Worm (Caenorhabditis elegans): ENCODE data around the gene F14H8.2.
"Not testable (repeated sequence)": the region's sequence is repeated elsewhere in the genome, so short reads cannot be mapped to it uniquely, and the experiment has no call there.

F14H8.2 gene

DNA sequence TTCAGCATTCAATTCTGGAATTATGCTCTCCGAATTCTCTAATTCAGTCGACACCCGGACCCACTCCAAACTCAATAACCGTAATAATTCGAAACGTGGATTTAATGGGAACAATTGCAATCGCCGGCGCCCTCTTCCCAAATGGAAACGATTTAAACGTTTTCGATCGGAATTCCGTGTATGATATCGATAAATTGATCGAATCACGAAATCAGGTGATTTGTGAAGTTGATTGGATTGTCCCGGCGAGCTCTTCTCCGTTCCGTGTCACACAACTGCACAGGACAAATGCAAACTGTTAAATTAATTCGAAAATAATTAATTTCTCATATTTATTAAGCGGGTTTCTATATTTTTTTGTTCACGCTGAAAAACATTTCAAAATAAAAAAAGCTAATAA, 35.7 kb upstream of the F14H8.2 start, which contains the start of gene C25D7.16:
Gene C25D7.16 (plus strand): TSS at position 301 of the 400 bp plus-strand sequence.
- no peak for TF ChIP-seq mls-2 (tag; optimal IDR thresholded peaks at IDR 0.05)
- TF ChIP-seq hlh-1 (tag; optimal IDR thresholded peaks at IDR 0.05): no peak
- TF ChIP-seq elt-3 (tag; optimal IDR thresholded peaks at IDR 0.05): no peak
- no peak for TF ChIP-seq lin-32 (GFP tag; optimal IDR thresholded peaks at IDR 0.05)
- TF ChIP-seq nhr-12 (tag; optimal IDR thresholded peaks at IDR 0.05): no peak
- no peak for TF ChIP-seq lin-13 (tag; optimal IDR thresholded peaks at IDR 0.05)
- TF ChIP-seq ztf-11 (tag; optimal IDR thresholded peaks at IDR 0.05): no peak
- TF ChIP-seq sptf-1 (tag; optimal IDR thresholded peaks at IDR 0.05): no peak
- TF ChIP-seq mab-5 (tag; optimal IDR thresholded peaks at IDR 0.05): no peak
- no peak for TF ChIP-seq M03D4.4 (tag; optimal IDR thresholded peaks at IDR 0.05)

- TF ChIP-seq blmp-1 (tag; optimal IDR thresholded peaks at IDR 0.05): no peak
- peak; percentile 61 for TF ChIP-seq zip-8 (tag; optimal IDR thresholded peaks at IDR 0.05)
- no peak for TF ChIP-seq tbx-8 (GFP tag; optimal IDR thresholded peaks at IDR 0.05)
Observed at ce11 chrV:15054733-15055132, 34.6 kb upstream of the F14H8.2 start.

DNA sequence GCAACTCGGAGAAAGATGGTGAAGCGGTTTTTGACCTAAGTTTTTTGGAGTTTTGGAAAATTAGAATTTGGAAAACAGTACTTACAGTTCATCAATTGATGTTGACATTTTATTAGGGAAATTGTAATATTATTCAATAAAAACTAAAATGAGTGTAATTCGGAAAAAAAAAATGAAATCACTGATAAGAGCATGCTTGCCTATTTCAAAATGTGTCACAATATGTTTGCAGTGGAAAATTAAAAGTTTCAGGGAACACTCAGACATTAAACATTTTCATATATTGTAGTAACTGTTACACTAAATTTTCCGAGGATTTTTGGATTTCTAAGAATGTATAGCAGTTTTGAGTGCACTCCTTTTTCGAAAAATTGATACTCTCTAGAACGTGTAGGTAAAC, 32.2 kb upstream of the F14H8.2 start, which contains the start of the genes fbxa-82 and C25D7.5:
Gene fbxa-82 (minus strand): TSS at position 163 of the 400 bp plus-strand sequence.
Gene C25D7.5 (plus strand): TSS at position 283 of the 400 bp plus-strand sequence.
- TF ChIP-seq nhr-76 (tag; optimal IDR thresholded peaks at IDR 0.05): no peak

DNA sequence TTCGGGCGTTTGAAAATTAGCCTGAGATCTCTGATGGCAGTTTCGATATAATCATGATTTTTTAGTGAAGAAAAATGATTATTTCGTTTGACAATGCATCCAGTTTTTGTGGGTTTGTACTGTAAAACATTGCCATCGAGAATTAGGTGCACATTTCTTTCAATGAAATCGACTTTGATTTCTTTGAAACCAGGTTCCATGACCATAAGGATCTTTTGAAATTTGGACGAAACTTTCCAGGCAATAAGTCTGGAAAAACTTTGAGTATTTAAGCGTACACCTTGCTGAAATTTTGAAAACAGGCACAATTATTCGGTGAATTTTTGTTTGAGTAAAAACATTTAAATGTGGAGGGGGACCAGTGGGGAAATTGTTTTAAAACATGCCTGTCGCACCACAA, 31.6 kb upstream of the F14H8.2 start:
- TF ChIP-seq mep-1 (tag; optimal IDR thresholded peaks at IDR 0.05) (no peak), unc-39 (tag; optimal IDR thresholded peaks at IDR 0.05) (no peak), nhr-12 (tag; optimal IDR thresholded peaks at IDR 0.05) (no peak), hlh-1 (tag; optimal IDR thresholded peaks at IDR 0.05) (no peak), sem-2 (GFP tag; optimal IDR thresholded peaks at IDR 0.05) (no peak), M03D4.4 (tag; optimal IDR thresholded peaks at IDR 0.05) (no peak), nhr-28 (tag; optimal IDR thresholded peaks at IDR 0.05) (no peak), ztf-11 (tag; optimal IDR thresholded peaks at IDR 0.05) (no peak), unc-62 (GFP tag; optimal IDR thresholded peaks at IDR 0.05) (no peak), blmp-1 (tag; optimal IDR thresholded peaks at IDR 0.05) (no peak), unc-120 (tag; optimal IDR thresholded peaks at IDR 0.05; ENCODE audit: poor library complexity, severe bottlenecking) (no peak), zip-8 (tag; optimal IDR thresholded peaks at IDR 0.05) (no peak), lin-32 (GFP tag; optimal IDR thresholded peaks at IDR 0.05) (no peak), drap-1 (GFP tag; optimal IDR thresholded peaks at IDR 0.05) (no peak), ceh-39 (tag; optimal IDR thresholded peaks at IDR 0.05) (no peak), elt-1 (tag; optimal IDR thresholded peaks at IDR 0.05; ENCODE audit: borderline replicate concordance, insufficient read depth) (no peak), ceh-83 (GFP tag; optimal IDR thresholded peaks at IDR 0.05) (no peak)

DNA sequence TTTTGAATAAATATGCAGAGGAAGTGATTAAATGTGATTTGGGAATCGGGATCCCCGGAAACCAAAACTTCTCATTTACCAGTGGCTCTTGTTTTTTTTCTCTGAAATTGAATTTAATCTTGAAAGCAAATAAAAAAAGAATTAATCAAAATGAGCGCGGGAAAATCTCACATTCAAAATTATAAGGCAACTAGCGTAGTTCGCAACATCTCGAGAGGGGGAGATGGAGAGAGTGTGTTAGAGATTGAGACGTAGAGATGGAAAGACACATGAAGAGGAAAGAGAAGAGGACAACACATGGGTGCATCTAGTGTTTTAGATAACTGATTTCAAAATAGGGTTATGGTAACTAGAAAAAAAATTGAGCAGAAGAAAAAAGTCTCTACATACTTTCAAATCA, 28.0 kb upstream of the F14H8.2 start, which contains the start of gene sdc-3:
Gene sdc-3 (minus strand): TSS at position 101 of the 400 bp plus-strand sequence.
- TF ChIP-seq cnd-1 (tag; optimal IDR thresholded peaks at IDR 0.05): no peak
- TF ChIP-seq ceh-39 (tag; optimal IDR thresholded peaks at IDR 0.05): no peak
- no peak for TF ChIP-seq sem-2 (GFP tag; optimal IDR thresholded peaks at IDR 0.05)
- TF ChIP-seq snpc-4 (tag; optimal IDR thresholded peaks at IDR 0.05): no peak
- no peak for TF ChIP-seq M03D4.4 (tag; optimal IDR thresholded peaks at IDR 0.05)
- TF ChIP-seq unc-62 (GFP tag; optimal IDR thresholded peaks at IDR 0.05): no peak
- no peak for TF ChIP-seq bed-3 (GFP tag; optimal IDR thresholded peaks at IDR 0.05)

ce11 chrV:15036769-15037168, 16.6 kb upstream of the F14H8.2 start, which contains the start of gene melo-3:
Gene melo-3, minus strand, starts transcription at chrV:15036869.
- not testable (repeated sequence) for TF ChIP-seq ces-1 (GFP tag; optimal IDR thresholded peaks at IDR 0.05); snpc-4 (tag; optimal IDR thresholded peaks at IDR 0.05); cnd-1 (tag; optimal IDR thresholded peaks at IDR 0.05)

ce11 chrV:15031373-15031772, 11.2 kb upstream of the F14H8.2 start, which contains the start of gene cng-1:
Gene cng-1, minus strand, starts transcription at chrV:15031473.
- TF ChIP-seq nhr-28 (tag; optimal IDR thresholded peaks at IDR 0.05); sem-2 (GFP tag; optimal IDR thresholded peaks at IDR 0.05); zip-8 (tag; optimal IDR thresholded peaks at IDR 0.05): not testable (repeated sequence)
